Worm (Caenorhabditis elegans) whole organism, young adult: ENCODE data around the gene F21D5.3.
A peak's percentile ranks its signal among the peaks of the same experiment; 100 is the strongest.

Source experiments
- B0019.2 ChIP-seq: fragments of 200-800 bp; sonication (Bioruptor generic); conservative IDR thresholded peaks from 2 replicates; pipeline ENCODE4 v1.3.6; 2022; ENCODE audit warnings: missing genetic modification reagents, missing genetic modification characterization, missing compliant biosample characterization
- D2030.7 ChIP-seq: fragments of 200-800 bp; sonication (Bioruptor generic); IDR thresholded peaks from 2 replicates; pipeline ENCODE4 v1.3.6; 2022; ENCODE audit warnings: missing genetic modification reagents, missing genetic modification characterization, missing compliant biosample characterization
- F23B12.7 ChIP-seq: sonication (generic microtip); optimal IDR thresholded peaks from 2 replicates; lab custom pipeline; 2017; ENCODE audit warnings: missing genetic modification characterization, mild to moderate bottlenecking, missing compliant biosample characterization, antibody characterized with exemption, moderate library complexity; ENCODE audit not compliant: insufficient read depth
- F33H1.4 ChIP-seq: fragments of 200-800 bp; sonication (Bioruptor generic); IDR thresholded peaks from 2 replicates; pipeline ENCODE4 v1.3.6; 2022; ENCODE audit warnings: missing genetic modification reagents, missing genetic modification characterization, missing compliant biosample characterization
- F39B2.1 ChIP-seq: fragments of 200-800 bp; sonication (Bioruptor generic); IDR thresholded peaks from 2 replicates; pipeline ENCODE4 v1.3.6; 2022; ENCODE audit warnings: missing genetic modification reagents, missing genetic modification characterization, missing compliant biosample characterization
- F55B11.4 ChIP-seq: sonication (generic microtip); optimal IDR thresholded peaks from 2 replicates; lab custom pipeline; 2016; ENCODE audit warnings: missing compliant biosample characterization, missing genetic modification characterization, borderline replicate concordance; ENCODE audit not compliant: insufficient read depth
- T07F8.4 ChIP-seq: sonication (generic microtip); optimal IDR thresholded peaks from 2 replicates; lab custom pipeline; 2016; ENCODE audit warnings: mild to moderate bottlenecking, missing genetic modification characterization, moderate library complexity, missing compliant biosample characterization
- Y53F4B.3 ChIP-seq: fragments of 200-800 bp; sonication (Bioruptor generic); IDR thresholded peaks from 2 replicates; pipeline ENCODE4 v1.3.6; 2022; ENCODE audit warnings: missing genetic modification reagents, missing genetic modification characterization, missing compliant biosample characterization
- Y56A3A.18 ChIP-seq: fragments of 200-800 bp; sonication (Bioruptor generic); IDR thresholded peaks from 2 replicates; pipeline ENCODE4 v1.3.6; 2022; ENCODE audit warnings: missing genetic modification reagents, missing genetic modification characterization, missing compliant biosample characterization
- Y67H2A.10 ChIP-seq: fragments of 200-800 bp; sonication (Bioruptor generic); conservative IDR thresholded peaks from 2 replicates; pipeline ENCODE4 v1.3.6; 2022; ENCODE audit warnings: missing genetic modification reagents, missing genetic modification characterization, missing compliant biosample characterization
- Y95B8A.8 ChIP-seq: fragments of 200-800 bp; sonication (Bioruptor generic); IDR thresholded peaks from 2 replicates; pipeline ENCODE4 v1.3.6; 2022; ENCODE audit warnings: missing genetic modification reagents, missing genetic modification characterization, missing compliant biosample characterization
- aptf-3 ChIP-seq: fragments of 200-800 bp; sonication (Bioruptor generic); IDR thresholded peaks from 2 replicates; pipeline ENCODE4 v1.3.6; 2022; ENCODE audit warnings: missing genetic modification characterization, missing compliant biosample characterization
- athp-1 ChIP-seq: sonication (generic microtip); optimal IDR thresholded peaks from 2 replicates; lab custom pipeline; 2017; ENCODE audit warnings: mild to moderate bottlenecking, missing genetic modification characterization, missing compliant biosample characterization
- attf-3 ChIP-seq: fragments of 200-800 bp; sonication (Bioruptor generic); conservative IDR thresholded peaks from 2 replicates; pipeline ENCODE4 v1.3.6; 2022; ENCODE audit warnings: missing genetic modification reagents, missing genetic modification characterization, missing compliant biosample characterization
- attf-5 ChIP-seq: fragments of 200-800 bp; sonication (Bioruptor generic); optimal IDR thresholded peaks from 2 replicates; lab custom pipeline; 2018; ENCODE audit warnings: mild to moderate bottlenecking, missing genetic modification characterization, missing compliant biosample characterization
- cebp-1 ChIP-seq, 2 experiments: fragments of 200-800 bp in 1 of 2; sonication (Bioruptor generic) in 1 of 2; sonication (generic microtip) in 1 of 2; IDR thresholded peaks in 1 of 2; optimal IDR thresholded peaks in 1 of 2; 2 replicates each; pipeline versions ENCODE4 v1.3.6 to Lab custom; 2017 to 2022; ENCODE audit warnings: missing compliant biosample characterization in 2 of 2, missing genetic modification characterization in 2 of 2, mild to moderate bottlenecking in 1 of 2, missing genetic modification reagents in 1 of 2, moderate library complexity in 1 of 2
- cebp-2 ChIP-seq: fragments of 200-800 bp; sonication (Bioruptor generic); IDR thresholded peaks from 2 replicates; pipeline ENCODE4 v1.3.6; 2022; ENCODE audit warnings: missing genetic modification characterization, missing compliant biosample characterization
- ceh-27 ChIP-seq: fragments of 200-800 bp; sonication (Bioruptor generic); optimal IDR thresholded peaks from 2 replicates; lab custom pipeline; 2018; ENCODE audit warnings: mild to moderate bottlenecking, missing genetic modification characterization, moderate library complexity, missing compliant biosample characterization
- ceh-40 ChIP-seq: fragments of 200-800 bp; sonication (Bioruptor generic); IDR thresholded peaks from 2 replicates; pipeline ENCODE4 v1.3.6; 2022; ENCODE audit warnings: missing genetic modification characterization, missing compliant biosample characterization
- dox-1 ChIP-seq: fragments of 200-800 bp; sonication (Bioruptor generic); IDR thresholded peaks from 2 replicates; pipeline ENCODE4 v1.3.6; 2022; ENCODE audit warnings: missing genetic modification reagents, missing genetic modification characterization, missing compliant biosample characterization
- dpff-1 ChIP-seq: sonication (generic microtip); optimal IDR thresholded peaks from 2 replicates; lab custom pipeline; 2017; ENCODE audit warnings: mild to moderate bottlenecking, missing genetic modification characterization, missing compliant biosample characterization
- dpl-1 ChIP-seq: fragments of 150-350 bp; optimal IDR thresholded peaks from 2 replicates; lab custom pipeline; 2014; ENCODE audit warnings: missing biosample characterization, missing genetic modification reagents, missing genetic modification characterization
- egl-18 ChIP-seq: fragments of 200-800 bp; sonication (Bioruptor generic); IDR thresholded peaks from 2 replicates; pipeline ENCODE4 v1.3.6; 2022; ENCODE audit warnings: missing genetic modification reagents, missing genetic modification characterization, missing compliant biosample characterization
- hmg-20 ChIP-seq: fragments of 200-800 bp; sonication (Bioruptor generic); IDR thresholded peaks from 2 replicates; pipeline ENCODE4 v1.3.6; 2022; ENCODE audit warnings: missing genetic modification reagents, missing genetic modification characterization, missing compliant biosample characterization
- hrde-1 ChIP-seq: sonication (generic microtip); optimal IDR thresholded peaks from 2 replicates; lab custom pipeline; 2016; ENCODE audit warnings: missing genetic modification characterization, mild to moderate bottlenecking, missing compliant biosample characterization, moderate library complexity, missing genotype, missing genetic modification reagents, borderline replicate concordance
- lin-40 ChIP-seq: sonication (generic microtip); optimal IDR thresholded peaks from 2 replicates; lab custom pipeline; 2016; ENCODE audit warnings: missing genetic modification characterization, mild to moderate bottlenecking, missing compliant biosample characterization, missing genotype, missing genetic modification reagents
- lsl-1 ChIP-seq: fragments of 200-800 bp; sonication (Bioruptor generic); optimal IDR thresholded peaks from 2 replicates; lab custom pipeline; 2018; ENCODE audit warnings: mild to moderate bottlenecking, missing genetic modification characterization, moderate library complexity, missing compliant biosample characterization
- madf-10 ChIP-seq: sonication (generic microtip); optimal IDR thresholded peaks from 2 replicates; lab custom pipeline; 2016; ENCODE audit warnings: mild to moderate bottlenecking, missing genetic modification characterization, missing compliant biosample characterization
- madf-3 ChIP-seq: fragments of 200-800 bp; sonication (Bioruptor generic); IDR thresholded peaks from 2 replicates; pipeline ENCODE4 v1.3.6; 2022; ENCODE audit warnings: missing genetic modification reagents, missing genetic modification characterization, missing compliant biosample characterization
- madf-6 ChIP-seq: fragments of 200-800 bp; sonication (Bioruptor generic); IDR thresholded peaks from 2 replicates; pipeline ENCODE4 v1.3.6; 2022; ENCODE audit warnings: missing genetic modification reagents, missing genetic modification characterization, missing compliant biosample characterization
- mxl-1 ChIP-seq: sonication (generic microtip); optimal IDR thresholded peaks from 2 replicates; lab custom pipeline; 2016; ENCODE audit warnings: missing genetic modification characterization, missing compliant biosample characterization
- nfya-2 ChIP-seq: fragments of 200-800 bp; sonication (Bioruptor generic); IDR thresholded peaks from 2 replicates; pipeline ENCODE4 v1.3.6; 2022; ENCODE audit warnings: missing genetic modification reagents, missing genetic modification characterization, missing compliant biosample characterization
- nfyb-1 ChIP-seq: fragments of 200-800 bp; sonication (Bioruptor generic); IDR thresholded peaks from 2 replicates; pipeline ENCODE4 v1.3.6; 2022; ENCODE audit warnings: missing genetic modification reagents, missing genetic modification characterization, missing compliant biosample characterization
- nhr-120 ChIP-seq: fragments of 200-800 bp; sonication (Bioruptor generic); IDR thresholded peaks from 2 replicates; pipeline ENCODE4 v1.3.6; 2022; ENCODE audit warnings: missing genetic modification characterization, missing compliant biosample characterization
- nhr-179 ChIP-seq: sonication (generic microtip); optimal IDR thresholded peaks from 2 replicates; lab custom pipeline; 2016; ENCODE audit warnings: mild to moderate bottlenecking, missing genetic modification characterization, missing compliant biosample characterization
- nhr-90 ChIP-seq: sonication (generic microtip); optimal IDR thresholded peaks from 2 replicates; lab custom pipeline; 2016; ENCODE audit warnings: missing genotype, mild to moderate bottlenecking, missing genetic modification characterization, missing compliant biosample characterization
- rec-8 ChIP-seq, 2 experiments: sonication (generic microtip); optimal IDR thresholded peaks; 2 replicates each; lab custom pipeline; 2016; ENCODE audit warnings: mild to moderate bottlenecking in 2 of 2, missing genetic modification characterization in 2 of 2, missing genetic modification reagents in 2 of 2, missing genotype in 2 of 2, missing biosample characterization in 1 of 2, missing compliant biosample characterization in 1 of 2, moderate library complexity in 1 of 2
- snpc-1.1 ChIP-seq: sonication (generic microtip); optimal IDR thresholded peaks from 2 replicates; lab custom pipeline; 2017; ENCODE audit warnings: missing genetic modification characterization, mild to moderate bottlenecking, missing compliant biosample characterization, antibody characterized with exemption, moderate library complexity, missing genotype, missing genetic modification reagents; ENCODE audit not compliant: insufficient read depth
- snpc-3.4 ChIP-seq: sonication (generic microtip); optimal IDR thresholded peaks from 2 replicates; lab custom pipeline; 2017; ENCODE audit warnings: missing genetic modification characterization, mild to moderate bottlenecking, missing compliant biosample characterization, antibody characterized with exemption, moderate library complexity, missing genotype, missing genetic modification reagents
- snpc-4 ChIP-seq, 5 experiments: fragments of 150-350 bp in 1 of 5; sonication (generic microtip) in 4 of 5; optimal IDR thresholded peaks; 2 replicates each; lab custom pipeline; 2014 to 2018; ENCODE audit warnings: missing genetic modification characterization in 5 of 5, missing biosample characterization in 3 of 5, antibody characterized with exemption in 2 of 5, mild to moderate bottlenecking in 2 of 5, missing compliant biosample characterization in 2 of 5, missing genotype in 2 of 5, moderate library complexity in 2 of 5, missing genetic modification reagents in 1 of 5
- somi-1 ChIP-seq: fragments of 200-800 bp; sonication (Bioruptor generic); optimal IDR thresholded peaks from 2 replicates; lab custom pipeline; 2018; ENCODE audit warnings: mild to moderate bottlenecking, missing genetic modification characterization, missing compliant biosample characterization
- tbx-9 ChIP-seq: sonication (generic microtip); optimal IDR thresholded peaks from 2 replicates; lab custom pipeline; 2016; ENCODE audit warnings: borderline replicate concordance, missing genetic modification characterization, inconsistent platforms, missing compliant biosample characterization
- unc-62 ChIP-seq: fragments of 150-350 bp; optimal IDR thresholded peaks from 2 replicates; lab custom pipeline; 2014; ENCODE audit warnings: missing biosample characterization, missing genetic modification reagents, missing genetic modification characterization
- xnd-1 ChIP-seq: sonication (generic microtip); optimal IDR thresholded peaks from 2 replicates; lab custom pipeline; 2016; ENCODE audit warnings: missing genotype, missing genetic modification reagents, missing genetic modification characterization, missing compliant biosample characterization
- ztf-25 ChIP-seq: fragments of 200-800 bp; sonication (Bioruptor generic); IDR thresholded peaks from 2 replicates; pipeline ENCODE4 v1.3.6; 2022; ENCODE audit warnings: missing genetic modification reagents, missing genetic modification characterization, missing compliant biosample characterization
- ztf-26 ChIP-seq: sonication (generic microtip); optimal IDR thresholded peaks from 2 replicates; lab custom pipeline; 2017; ENCODE audit warnings: missing genetic modification characterization, missing compliant biosample characterization
- ztf-28 ChIP-seq: fragments of 200-800 bp; sonication (Bioruptor generic); IDR thresholded peaks from 2 replicates; pipeline ENCODE4 v1.3.6; 2022; ENCODE audit warnings: missing genetic modification reagents, missing genetic modification characterization, missing compliant biosample characterization
- ztf-3 ChIP-seq: fragments of 200-800 bp; sonication (Bioruptor generic); optimal IDR thresholded peaks from 2 replicates; lab custom pipeline; 2018; ENCODE audit warnings: mild to moderate bottlenecking, missing genetic modification characterization, missing compliant biosample characterization

F21D5.3 gene

ce11 chrIV:8782172-8782571, 51.6 kb downstream of the F21D5.3 start (continued):
- TF ChIP-seq madf-3 (no peak), F55B11.4 (tag; lab: Kevin White, UChicago) (no peak), nhr-179 (tag; lab: Kevin White, UChicago) (no peak), madf-6 (GFP tag; lab: Robert Waterston, UW) (no peak), somi-1 (GFP tag; lab: Kevin White, UChicago) (no peak), hmg-20 (no peak), egl-18 (GFP tag; lab: Robert Waterston, UW) (no peak), ztf-26 (no peak), nfya-2 (GFP tag; lab: Robert Waterston, UW) (no peak), dpl-1 (GFP tag; lab: Kevin White, UChicago) (no peak), unc-62 (peak; percentile 19), attf-3 (GFP tag; lab: Robert Waterston, UW) (no peak), cebp-2 (GFP tag; lab: Robert Waterston, UW) (no peak), athp-1 (tag; lab: Kevin White, UChicago) (no peak), F23B12.7 (tag; lab: Kevin White, UChicago) (no peak), xnd-1 (tag; lab: Kevin White, UChicago) (no peak), Y67H2A.10 (no peak), T07F8.4 (no peak), dox-1 (GFP tag; lab: Robert Waterston, UW) (no peak), ceh-27 (GFP tag; lab: Kevin White, UChicago) (no peak), tbx-9 (tag; lab: Kevin White, UChicago) (no peak), snpc-4 (GFP tag; optimal IDR thresholded peaks at IDR 0.05; lab: Kevin White, UChicago) (no peak), snpc-4 (tag; optimal IDR thresholded peaks at IDR 0.05; lab: Kevin White, UChicago) (no peak), D2030.7 (no peak), rec-8 (tag; optimal IDR thresholded peaks at IDR 0.05; lab: Kevin White, UChicago) (no peak), aptf-3 (no peak), mxl-1 (tag; lab: Kevin White, UChicago) (no peak), B0019.2 (GFP tag; lab: Robert Waterston, UW) (no peak), lin-40 (tag; lab: Kevin White, UChicago) (peak; percentile 35), Y53F4B.3 (GFP tag; lab: Robert Waterston, UW) (no peak), F33H1.4 (GFP tag; lab: Robert Waterston, UW) (no peak), cebp-1 (GFP tag; IDR thresholded peaks at IDR 0.05; lab: Robert Waterston, UW) (peak; percentile 41; the same call in 1 of the 2 replicates), cebp-1 (tag; optimal IDR thresholded peaks at IDR 0.05; lab: Kevin White, UChicago) (no peak), dpff-1 (tag; lab: Kevin White, UChicago) (no peak), Y56A3A.18 (GFP tag; lab: Robert Waterston, UW) (no peak), ztf-3 (GFP tag; lab: Kevin White, UChicago) (no peak), F39B2.1 (GFP tag; lab: Robert Waterston, UW) (no peak), Y95B8A.8 (GFP tag; lab: Robert Waterston, UW) (no peak), snpc-3.4 (tag; lab: Kevin White, UChicago) (no peak), snpc-1.1 (tag; lab: Kevin White, UChicago) (no peak), attf-5 (GFP tag; lab: Kevin White, UChicago) (peak; percentile 82), hrde-1 (no peak), lsl-1 (no peak), madf-10 (peak; percentile 34), nfyb-1 (GFP tag; lab: Robert Waterston, UW) (no peak), nhr-90 (tag; lab: Kevin White, UChicago) (no peak), ztf-28 (GFP tag; lab: Robert Waterston, UW) (no peak), ztf-25 (GFP tag; lab: Robert Waterston, UW) (no peak), nhr-120 (GFP tag; lab: Robert Waterston, UW) (no peak), ceh-40 (GFP tag; lab: Robert Waterston, UW) (no peak)
